Worm (Caenorhabditis elegans) whole organism, mixed stage, embryonic: ENCODE results near the gene mrps-35.

Experiments
- elt-1 ChIP-seq: sonication (generic microtip); optimal IDR thresholded peaks from 2 replicates; lab custom pipeline; 2017; ENCODE audit warnings: missing genetic modification characterization, mild to moderate bottlenecking, missing compliant biosample characterization, antibody characterized with exemption, moderate library complexity, borderline replicate concordance; ENCODE audit not compliant: insufficient read depth
- lin-13 ChIP-seq: fragments of 150-350 bp; optimal IDR thresholded peaks from 2 replicates; lab custom pipeline; 2014; ENCODE audit warnings: missing biosample characterization, missing genetic modification characterization

ce11 chrV:19027338-19027737 is 46.2 kb downstream of the mrps-35 start:
- no peak for TF ChIP-seq elt-1 (tag; lab: Kevin White, UChicago)
- no peak for TF ChIP-seq lin-13 (tag; lab: Kevin White, UChicago)
